Fruit fly (Drosophila melanogaster) whole organism, embryonic: ENCODE data around the gene CG12420.

Experiments used
- CG10147 ChIP-seq: fragments of 200-800 bp; sonication (Bioruptor generic); optimal IDR thresholded peaks from 2 replicates; lab custom pipeline; 2019; ENCODE audit warnings: missing biosample characterization, mild to moderate bottlenecking, missing genetic modification characterization, moderate library complexity
- CG10462 ChIP-seq: fragments of 200-800 bp; sonication (Bioruptor generic); optimal IDR thresholded peaks from 2 replicates; lab custom pipeline; 2016; ENCODE audit warnings: missing biosample characterization, missing genetic modification characterization
- CG10654 ChIP-seq: fragments of 200-800 bp; sonication (Bioruptor generic); optimal IDR thresholded peaks from 2 replicates; lab custom pipeline; 2016; ENCODE audit warnings: missing biosample characterization, missing genetic modification characterization
- CG11398 ChIP-seq: fragments of 200-800 bp; sonication (Bioruptor generic); optimal IDR thresholded peaks from 2 replicates; lab custom pipeline; 2016; ENCODE audit warnings: missing biosample characterization, missing genetic modification characterization
- CG15514 ChIP-seq: fragments of 200-800 bp; sonication (Bioruptor generic); optimal IDR thresholded peaks from 3 replicates; lab custom pipeline; 2017; ENCODE audit warnings: missing biosample characterization, missing genetic modification characterization, mild to moderate bottlenecking, moderate library complexity, missing genetic modification reagents
- CG17361 ChIP-seq: fragments of 200-800 bp; sonication (Bioruptor generic); IDR thresholded peaks from 3 replicates; pipeline ENCODE4 v1.3.6; 2022; ENCODE audit warnings: missing biosample characterization, missing genetic modification characterization
- CG17912 ChIP-seq: fragments of 200-800 bp; sonication (Bioruptor generic); optimal IDR thresholded peaks from 2 replicates; lab custom pipeline; 2018; ENCODE audit warnings: missing biosample characterization, mild to moderate bottlenecking, missing genetic modification characterization
- CG2202 ChIP-seq: fragments of 200-800 bp; sonication (Bioruptor generic); optimal IDR thresholded peaks from 2 replicates; lab custom pipeline; 2018; ENCODE audit warnings: missing biosample characterization, mild to moderate bottlenecking, missing genetic modification characterization
- CG3995 ChIP-seq: fragments of 200-800 bp; sonication (Bioruptor generic); optimal IDR thresholded peaks from 3 replicates; lab custom pipeline; 2016; ENCODE audit warnings: missing biosample characterization, missing genetic modification characterization
- CG42726 ChIP-seq: fragments of 200-800 bp; sonication (Bioruptor generic); IDR thresholded peaks from 2 replicates; pipeline ENCODE4 v1.3.6; 2022; ENCODE audit warnings: missing biosample characterization, missing genetic modification characterization; ENCODE audit not compliant: partially characterized antibody
- CG5245 ChIP-seq: fragments of 200-800 bp; sonication (Bioruptor generic); optimal IDR thresholded peaks from 3 replicates; lab custom pipeline; 2016; ENCODE audit warnings: missing biosample characterization, missing genetic modification characterization
- CG6254 ChIP-seq: fragments of 200-800 bp; sonication (Bioruptor generic); optimal IDR thresholded peaks from 3 replicates; lab custom pipeline; 2017; ENCODE audit warnings: mild to moderate bottlenecking, missing biosample characterization, missing genetic modification reagents, missing genetic modification characterization
- CG9817 ChIP-seq: fragments of 200-800 bp; sonication (Bioruptor generic); optimal IDR thresholded peaks from 2 replicates; lab custom pipeline; 2018; ENCODE audit warnings: missing biosample characterization, mild to moderate bottlenecking, missing genetic modification characterization, moderate library complexity
- CG9876 ChIP-seq: fragments of 200-800 bp; sonication (Bioruptor generic); optimal IDR thresholded peaks from 2 replicates; lab custom pipeline; 2016; ENCODE audit warnings: missing biosample characterization, missing genetic modification characterization
- CoRest ChIP-seq: fragments of 200-800 bp; sonication (Bioruptor generic); optimal IDR thresholded peaks from 3 replicates; lab custom pipeline; 2018; ENCODE audit warnings: missing biosample characterization, mild to moderate bottlenecking, missing genetic modification characterization, moderate library complexity
- Deaf1 ChIP-seq: fragments of 200-800 bp; optimal IDR thresholded peaks from 3 replicates; lab custom pipeline; 2019; ENCODE audit warnings: missing biosample characterization, mild to moderate bottlenecking, missing genetic modification characterization, moderate library complexity
- Doc2 ChIP-seq: fragments of 200-800 bp; sonication (Bioruptor generic); IDR thresholded peaks from 2 replicates; pipeline ENCODE4 v1.3.6; 2022; ENCODE audit warnings: missing biosample characterization, missing genetic modification characterization
- Dref ChIP-seq: fragments of 200-800 bp; sonication (Bioruptor generic); IDR thresholded peaks from 2 replicates; pipeline ENCODE4 v1.3.6; 2022; ENCODE audit warnings: missing biosample characterization, missing genetic modification characterization
- Drgx ChIP-seq: fragments of 200-800 bp; sonication (Bioruptor generic); IDR thresholded peaks from 2 replicates; pipeline ENCODE4 v1.3.6; 2022; ENCODE audit warnings: missing biosample characterization, missing genetic modification characterization
- E2f2 ChIP-seq: fragments of 200-800 bp; sonication (Bioruptor generic); IDR thresholded peaks from 2 replicates; pipeline ENCODE4 v1.3.6; 2022; ENCODE audit warnings: missing biosample characterization, missing genetic modification characterization
- Fer1 ChIP-seq: fragments of 200-800 bp; sonication (Bioruptor generic); optimal IDR thresholded peaks from 2 replicates; lab custom pipeline; 2017; ENCODE audit warnings: missing biosample characterization, mild to moderate bottlenecking, missing genetic modification characterization
- HLHmδ ChIP-seq: fragments of 200-800 bp; sonication (Bioruptor generic); optimal IDR thresholded peaks from 2 replicates; lab custom pipeline; 2018; ENCODE audit warnings: missing biosample characterization, mild to moderate bottlenecking, missing genetic modification characterization, moderate library complexity
- HmgZ ChIP-seq: fragments of 200-800 bp; sonication (Bioruptor generic); optimal IDR thresholded peaks from 2 replicates; lab custom pipeline; 2018; ENCODE audit warnings: missing biosample characterization, mild to moderate bottlenecking, missing genetic modification characterization
- NFAT ChIP-seq: fragments of 200-800 bp; sonication (Bioruptor generic); IDR thresholded peaks from 2 replicates; pipeline ENCODE4 v1.3.6; 2022; ENCODE audit warnings: missing biosample characterization, missing genetic modification characterization
- Neu2 ChIP-seq: fragments of 200-800 bp; sonication (Bioruptor generic); optimal IDR thresholded peaks from 3 replicates; lab custom pipeline; 2016; ENCODE audit warnings: missing biosample characterization, missing genetic modification characterization, borderline replicate concordance
- NfI ChIP-seq: fragments of 200-800 bp; sonication (Bioruptor generic); optimal IDR thresholded peaks from 3 replicates; lab custom pipeline; 2018; ENCODE audit warnings: missing biosample characterization, mild to moderate bottlenecking, missing genetic modification characterization, moderate library complexity
- Optix ChIP-seq: fragments of 200-800 bp; sonication (Bioruptor generic); IDR thresholded peaks from 3 replicates; pipeline ENCODE4 v1.3.6; 2022; ENCODE audit warnings: missing biosample characterization, missing genetic modification characterization
- Ravus ChIP-seq: fragments of 200-800 bp; sonication (Bioruptor generic); IDR thresholded peaks from 2 replicates; pipeline ENCODE4 v1.3.6; 2022; ENCODE audit warnings: missing biosample characterization, missing genetic modification characterization
- Rx ChIP-seq: fragments of 200-800 bp; sonication (Bioruptor generic); IDR thresholded peaks from 2 replicates; pipeline ENCODE4 v1.3.6; 2022; ENCODE audit warnings: missing biosample characterization, missing genetic modification characterization
- Xbp1 ChIP-seq: fragments of 200-800 bp; sonication (Bioruptor generic); optimal IDR thresholded peaks from 3 replicates; lab custom pipeline; 2016; ENCODE audit warnings: missing biosample characterization, mild to moderate bottlenecking, missing genetic modification characterization
- Xrp1 ChIP-seq: fragments of 200-800 bp; sonication (Bioruptor generic); IDR thresholded peaks from 2 replicates; pipeline ENCODE4 v1.3.6; 2022; ENCODE audit warnings: missing biosample characterization, missing genetic modification characterization
- az2 ChIP-seq: fragments of 200-800 bp; sonication (Bioruptor generic); optimal IDR thresholded peaks from 3 replicates; lab custom pipeline; 2016; ENCODE audit warnings: missing biosample characterization, missing genetic modification characterization
- chm ChIP-seq: fragments of 200-800 bp; sonication (Bioruptor generic); IDR thresholded peaks from 2 replicates; pipeline ENCODE4 v1.3.6; 2022; ENCODE audit warnings: missing biosample characterization, missing genetic modification characterization
- chn ChIP-seq: fragments of 200-800 bp; sonication (Bioruptor generic); optimal IDR thresholded peaks from 2 replicates; lab custom pipeline; 2016; ENCODE audit warnings: missing biosample characterization, missing genetic modification characterization
- crc ChIP-seq: fragments of 200-800 bp; sonication (Bioruptor generic); optimal IDR thresholded peaks from 2 replicates; lab custom pipeline; 2016; ENCODE audit warnings: missing biosample characterization, missing genetic modification characterization
- fd64A ChIP-seq: fragments of 200-800 bp; sonication (Bioruptor generic); optimal IDR thresholded peaks from 3 replicates; lab custom pipeline; 2018; ENCODE audit warnings: missing biosample characterization, mild to moderate bottlenecking, missing genetic modification characterization
- gsb ChIP-seq: fragments of 200-800 bp; sonication (Bioruptor generic); IDR thresholded peaks from 2 replicates; pipeline ENCODE4 v1.3.6; 2022; ENCODE audit warnings: missing biosample characterization, missing genetic modification characterization
- gt ChIP-seq: fragments of 200-800 bp; sonication (Bioruptor generic); IDR thresholded peaks from 2 replicates; pipeline ENCODE4 v1.3.6; 2022; ENCODE audit warnings: missing biosample characterization, missing genetic modification characterization
- jumu ChIP-seq: fragments of 200-800 bp; sonication (Bioruptor generic); optimal IDR thresholded peaks from 3 replicates; lab custom pipeline; 2016; ENCODE audit warnings: missing biosample characterization, missing genetic modification characterization
- pho ChIP-seq: fragments of 200-800 bp; sonication (Bioruptor generic); optimal IDR thresholded peaks from 2 replicates; lab custom pipeline; 2016; ENCODE audit warnings: missing biosample characterization, missing genetic modification characterization
- phol ChIP-seq: fragments of 200-800 bp; sonication (Bioruptor generic); optimal IDR thresholded peaks from 3 replicates; lab custom pipeline; 2018; ENCODE audit warnings: missing biosample characterization, mild to moderate bottlenecking, missing genetic modification characterization, moderate library complexity
- pnt ChIP-seq: fragments of 200-800 bp; sonication (Bioruptor generic); optimal IDR thresholded peaks from 3 replicates; lab custom pipeline; 2016; ENCODE audit warnings: missing biosample characterization, missing genetic modification characterization
- ro ChIP-seq: fragments of 200-800 bp; sonication (Bioruptor generic); IDR thresholded peaks from 2 replicates; pipeline ENCODE4 v1.3.6; 2022; ENCODE audit warnings: missing biosample characterization, missing genetic modification characterization
- sens ChIP-seq: fragments of 200-800 bp; sonication (Bioruptor generic); peaks from one replicate; lab custom pipeline; 2016; ENCODE audit warnings: missing biosample characterization, missing genetic modification characterization
- shn ChIP-seq: fragments of 200-800 bp; sonication (Bioruptor generic); optimal IDR thresholded peaks from 3 replicates; lab custom pipeline; 2016; ENCODE audit warnings: missing biosample characterization, missing genetic modification characterization
- ssp ChIP-seq: fragments of 200-800 bp; sonication (Bioruptor generic); IDR thresholded peaks from 2 replicates; pipeline ENCODE4 v1.3.6; 2022; ENCODE audit warnings: missing biosample characterization, missing genetic modification characterization
- sug ChIP-seq: fragments of 200-800 bp; optimal IDR thresholded peaks from 2 replicates; lab custom pipeline; 2019; ENCODE audit warnings: missing biosample characterization, mild to moderate bottlenecking, missing genetic modification characterization, moderate library complexity
- tap ChIP-seq: fragments of 200-800 bp; optimal IDR thresholded peaks from 3 replicates; lab custom pipeline; 2019; ENCODE audit warnings: missing biosample characterization, mild to moderate bottlenecking, missing genetic modification characterization, moderate library complexity
- tll ChIP-seq, 2 experiments: fragments of 200-800 bp in 1 of 2; fragments of >200 bp in 1 of 2; sonication (Bioruptor generic) in 1 of 2; optimal IDR thresholded peaks; 2 replicates each; lab custom pipeline; 2017 to 2019; ENCODE audit warnings: missing biosample characterization in 2 of 2, missing genetic modification characterization in 2 of 2, mild to moderate bottlenecking in 1 of 2, moderate library complexity in 1 of 2
- trh ChIP-seq: fragments of 200-800 bp; sonication (Bioruptor generic); optimal IDR thresholded peaks from 2 replicates; lab custom pipeline; 2016; ENCODE audit warnings: missing biosample characterization, missing genetic modification characterization
- ttk ChIP-seq: fragments of 200-800 bp; sonication (Bioruptor generic); IDR thresholded peaks from 2 replicates; pipeline ENCODE4 v2.1.2; 2022; ENCODE audit warnings: missing biosample characterization, missing genetic modification characterization

The CG12420 gene

dm6 chr3R:10263972-10264536 lies 41.6 kb downstream of the CG12420 start, which contains the start of gene Nuak (continued):
- no peak for TF ChIP-seq Rx (GFP tag; lab: Robert Waterston, UW)
- TF ChIP-seq CG17361 (GFP tag; lab: Robert Waterston, UW): no peak
- no peak for TF ChIP-seq Doc2 (GFP tag; lab: Robert Waterston, UW)
- no peak for TF ChIP-seq Optix
- TF ChIP-seq tll (GFP tag; optimal IDR thresholded peaks at IDR 0.05; lab: Kevin White, UChicago): peak in 1 of 2 experiments; percentile 46
- peak; percentile 90 for TF ChIP-seq sug (tag; lab: Kevin White, UChicago)
- TF ChIP-seq Drgx (GFP tag; lab: Robert Waterston, UW): no peak
- TF ChIP-seq Fer1 (GFP tag; lab: Kevin White, UChicago): peak; percentile 82
- TF ChIP-seq pho: peak; percentile 96
- TF ChIP-seq trh: peak; percentile 94
- peak; percentile 90 for TF ChIP-seq crc (GFP tag; lab: Kevin White, UChicago)
- peak; percentile 64 for TF ChIP-seq Deaf1 (tag; lab: Kevin White, UChicago)
- peak; percentile 90 for TF ChIP-seq CG15514 (GFP tag; lab: Kevin White, UChicago)
- peak; percentile 98 for TF ChIP-seq pnt (GFP tag; lab: Kevin White, UChicago)
- no peak for TF ChIP-seq gt (GFP tag; lab: Robert Waterston, UW)
- TF ChIP-seq CG5245 (GFP tag; lab: Kevin White, UChicago): peak; percentile 70
- no peak for TF ChIP-seq Xrp1 (GFP tag; lab: Robert Waterston, UW)
- no peak for TF ChIP-seq E2f2
- TF ChIP-seq CG11398 (GFP tag; lab: Kevin White, UChicago): peak; percentile 72
- peak; percentile 90 for TF ChIP-seq CG10654 (GFP tag; lab: Kevin White, UChicago)
- no peak for TF ChIP-seq Ravus (GFP tag; lab: Robert Waterston, UW)
- peak; percentile 51 for TF ChIP-seq Neu2 (GFP tag; lab: Kevin White, UChicago)
- TF ChIP-seq NfI (GFP tag; lab: Kevin White, UChicago): peak; percentile 87
- TF ChIP-seq CG42726 (GFP tag; lab: Robert Waterston, UW): no peak
- no peak for TF ChIP-seq ro (GFP tag; lab: Robert Waterston, UW)
- TF ChIP-seq CG17912: peak; percentile 70
- TF ChIP-seq az2: peak; percentile 88
- TF ChIP-seq NFAT (GFP tag; lab: Robert Waterston, UW): no peak
- TF ChIP-seq sens (GFP tag; lab: Kevin White, UChicago): peak; percentile 98
- TF ChIP-seq CoRest: peak; percentile 90
- TF ChIP-seq chm (GFP tag; lab: Robert Waterston, UW): no peak
- no peak for TF ChIP-seq ttk (GFP tag; lab: Robert Waterston, UW)
- peak; percentile 46 for TF ChIP-seq CG6254 (GFP tag; lab: Kevin White, UChicago)
- peak; percentile 94 for TF ChIP-seq chn (GFP tag; lab: Kevin White, UChicago)
- TF ChIP-seq CG3995 (GFP tag; lab: Kevin White, UChicago): peak; percentile 59
- TF ChIP-seq CG9817: peak; percentile 93
- peak; percentile 37 for TF ChIP-seq CG2202 (tag; lab: Kevin White, UChicago)
- no peak for TF ChIP-seq Dref
- TF ChIP-seq Xbp1 (GFP tag; lab: Kevin White, UChicago): peak; percentile 95
- peak; percentile 82 for TF ChIP-seq CG10147 (GFP tag; lab: Kevin White, UChicago)
- TF ChIP-seq tap (tag; lab: Kevin White, UChicago): no peak
- no peak for TF ChIP-seq ssp (GFP tag; lab: Robert Waterston, UW)
- peak; percentile 91 for TF ChIP-seq HmgZ (tag; lab: Kevin White, UChicago)
- peak; percentile 91 for TF ChIP-seq CG9876 (GFP tag; lab: Kevin White, UChicago)
- no peak for TF ChIP-seq gsb (GFP tag; lab: Robert Waterston, UW)
- TF ChIP-seq shn: peak; percentile 96
- peak; percentile 92 for TF ChIP-seq HLHmδ (GFP tag; lab: Kevin White, UChicago)
- TF ChIP-seq jumu (GFP tag; lab: Kevin White, UChicago): peak; percentile 98
- no peak for TF ChIP-seq fd64A (GFP tag; lab: Kevin White, UChicago)
- peak; percentile 70 for TF ChIP-seq CG10462
- TF ChIP-seq phol: peak; percentile 93
